Worm (Caenorhabditis elegans) whole organism, dauer: Measurements from ENCODE around the gene epg-5.
"Not testable (repeated sequence)": the region's sequence is repeated elsewhere in the genome, so short reads cannot be mapped to it uniquely, and the experiment has no call there.

Source experiments
- unc-62 ChIP-seq: sonication (generic microtip); optimal IDR thresholded peaks from 2 replicates; lab custom pipeline; 2017; ENCODE audit warnings: missing biosample characterization, missing genetic modification reagents, missing genetic modification characterization

epg-5 gene

DNA sequence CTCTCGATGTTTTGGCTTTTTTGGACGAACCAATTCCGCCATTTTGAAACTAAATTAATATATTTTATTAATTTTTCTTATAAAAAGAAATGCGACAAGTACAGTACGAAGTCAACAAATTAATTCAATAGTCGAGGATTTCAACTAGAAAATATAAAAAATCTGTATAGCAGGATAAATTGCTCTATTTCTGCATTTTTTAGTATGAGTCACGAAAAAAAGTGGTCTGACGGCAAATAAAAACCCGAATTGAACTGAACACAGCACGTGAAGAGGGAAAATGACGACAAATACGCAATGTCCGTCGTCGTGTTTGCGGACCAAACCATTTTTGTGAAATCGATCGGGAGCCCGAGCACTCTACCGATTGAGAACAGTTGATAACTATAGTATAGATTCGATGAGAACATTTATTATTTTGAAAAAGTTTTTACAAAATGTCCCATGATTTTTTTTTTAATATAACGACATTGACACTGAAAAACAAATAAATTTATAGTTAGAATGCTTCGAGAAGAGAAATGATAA lies at the start of gene epg-5:
epg-5 (minus strand) TSS at position 51 of the 528 bp plus-strand sequence.
- TF ChIP-seq unc-62 = no peak

DNA sequence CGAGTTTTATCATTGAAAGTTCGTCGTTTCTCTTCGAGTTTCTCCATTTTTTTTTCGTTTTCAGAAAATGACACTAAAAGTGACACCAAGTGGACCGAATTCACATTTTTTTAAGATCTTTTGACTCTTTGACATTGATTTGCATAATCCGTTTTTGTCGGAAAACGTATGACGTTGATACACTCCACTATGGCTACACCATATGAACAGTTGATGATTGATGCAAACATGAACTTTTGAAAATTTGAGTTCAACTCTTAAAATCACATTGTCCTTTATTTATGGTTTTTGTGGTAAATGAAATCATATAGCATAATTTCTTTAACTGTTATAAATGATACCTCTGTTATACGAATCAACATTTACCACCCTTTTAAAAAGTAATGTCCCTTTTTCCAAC lies 49.6 kb upstream of the epg-5 start, which contains the start of gene T19D12.10:
T19D12.10 (minus strand) TSS at position 101 of the 400 bp plus-strand sequence.
- no peak for TF ChIP-seq unc-62

DNA sequence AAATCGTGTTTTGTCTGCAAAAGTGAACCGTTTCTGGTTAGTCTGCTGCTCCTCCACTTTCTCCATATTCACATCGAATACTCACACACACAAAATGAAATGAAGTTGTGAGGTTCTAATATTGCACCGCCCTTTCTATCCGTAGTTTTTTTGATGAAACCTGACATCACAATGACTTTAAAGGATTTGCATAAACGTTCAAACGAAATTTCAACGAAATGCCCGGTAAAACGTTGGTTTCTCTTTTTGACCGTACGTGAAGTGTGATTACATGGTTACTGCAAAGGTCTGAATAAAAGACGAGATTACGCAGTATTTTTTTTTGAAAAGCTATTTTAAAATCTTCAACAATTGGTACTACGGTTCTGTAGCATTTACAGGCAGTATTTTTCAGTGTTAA lies 45.1 kb upstream of the epg-5 start, which contains the start of gene T19D12.9:
T19D12.9 (minus strand) TSS at position 101 of the 400 bp plus-strand sequence.
- no peak for TF ChIP-seq unc-62

DNA sequence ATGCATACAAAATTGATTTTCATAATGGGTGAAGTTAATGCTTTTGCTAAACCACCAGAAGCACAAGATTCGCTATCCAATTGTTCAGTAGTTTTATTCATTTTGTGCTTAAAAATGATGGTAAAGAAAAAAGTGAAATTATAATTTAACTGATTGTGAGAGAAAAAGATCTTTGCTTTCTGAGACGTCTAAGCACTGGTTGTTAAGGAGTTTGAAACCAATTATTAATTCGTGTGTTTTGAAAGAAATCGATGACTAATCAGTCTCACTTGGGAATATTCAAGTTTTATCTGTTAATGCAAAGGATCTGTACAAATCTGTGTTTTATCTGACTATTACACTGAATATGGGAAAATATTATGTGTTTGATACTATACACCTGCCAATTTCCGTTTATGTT lies 42.6 kb upstream of the epg-5 start, which contains the start of gene sra-26:
sra-26 (minus strand) TSS at position 101 of the 400 bp plus-strand sequence.
- TF ChIP-seq unc-62 = no peak

DNA sequence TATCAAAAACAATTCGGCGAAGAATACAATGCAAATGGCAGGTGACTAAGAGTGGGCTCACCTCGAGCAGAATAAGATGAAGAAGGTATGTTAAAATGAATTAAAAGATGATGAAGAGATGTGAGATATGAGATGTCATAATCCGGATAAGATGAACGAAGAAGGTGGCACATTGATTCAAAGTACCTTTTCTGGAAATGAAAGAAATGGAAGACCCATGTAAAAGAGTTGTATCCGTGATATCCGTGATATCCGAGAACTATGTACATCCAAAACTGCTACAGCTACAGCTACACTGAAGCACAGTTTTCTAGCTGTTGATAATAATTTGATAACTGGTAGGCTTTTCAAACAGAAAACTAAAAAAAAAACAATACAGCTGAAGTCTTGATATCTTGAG lies 39.9 kb upstream of the epg-5 start, which contains the start of gene oig-8:
oig-8 (minus strand) TSS at position 101 of the 400 bp plus-strand sequence.
- TF ChIP-seq unc-62 = no peak

DNA sequence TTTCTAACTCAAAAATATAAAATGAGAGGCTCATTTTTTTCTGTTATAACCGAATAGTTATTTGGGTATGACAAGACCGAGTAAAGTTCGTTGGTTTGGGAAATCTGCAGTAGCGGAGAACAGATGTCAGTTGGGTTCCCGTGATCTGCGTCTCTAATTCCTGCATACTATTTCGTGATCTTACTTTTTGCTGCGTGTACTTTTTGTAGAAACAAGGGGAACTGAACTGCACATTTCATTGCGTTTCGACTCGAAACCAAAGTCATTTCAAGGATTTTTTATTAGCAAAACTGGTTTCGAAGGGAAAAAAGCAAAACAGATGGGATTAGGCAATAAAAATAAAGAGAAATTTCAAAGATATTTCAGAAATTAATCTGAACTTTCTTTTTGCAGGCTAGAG lies 37.7 kb upstream of the epg-5 start:
- TF ChIP-seq unc-62 = no peak

DNA sequence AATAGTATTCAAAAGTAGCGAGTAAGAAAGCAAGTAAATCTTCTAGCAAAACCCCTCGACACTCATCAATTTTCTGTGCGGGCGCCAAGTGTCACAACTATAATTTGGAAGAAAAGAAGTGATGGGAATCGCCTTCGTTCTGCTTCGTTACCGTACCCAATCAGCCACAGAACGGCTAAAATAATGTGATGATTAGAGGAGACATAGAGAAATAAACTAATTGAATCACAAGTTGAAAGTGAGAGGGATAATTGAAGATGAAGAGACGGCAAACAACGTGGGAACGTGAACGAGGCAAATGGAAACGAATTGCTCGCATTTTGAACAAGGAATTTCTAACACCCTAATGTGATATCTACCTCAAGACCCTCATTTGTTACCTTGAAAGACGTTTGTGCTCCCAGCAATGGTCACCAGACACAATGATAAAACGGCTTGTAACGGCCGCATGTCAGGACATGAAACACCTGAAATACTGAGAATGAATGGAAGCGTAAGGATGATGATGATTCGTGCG lies 33.5 kb upstream of the epg-5 start, which contains the start of gene T19D12.6:
T19D12.6 (minus strand) TSS at position 467 of the 517 bp plus-strand sequence.
- no peak for TF ChIP-seq unc-62

DNA sequence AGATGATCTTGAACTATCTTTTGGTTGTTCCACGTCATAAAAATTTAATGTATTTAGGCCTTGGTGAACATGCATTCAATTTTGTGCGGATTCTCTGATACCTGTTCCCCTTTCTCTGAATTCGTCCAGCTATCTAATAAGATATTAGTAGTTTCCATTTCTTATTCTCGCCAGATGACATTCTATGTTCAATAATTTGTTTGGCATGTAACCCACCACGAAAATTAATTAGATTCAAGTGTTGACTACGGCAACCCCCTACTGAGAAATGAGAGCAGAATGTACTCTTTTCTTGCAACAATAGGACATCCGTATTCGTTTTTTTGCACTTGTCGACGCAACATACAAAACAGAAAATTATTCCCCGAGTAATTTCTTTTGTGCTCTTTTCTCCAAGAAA lies 33.0 kb upstream of the epg-5 start:
- no peak for TF ChIP-seq unc-62

DNA sequence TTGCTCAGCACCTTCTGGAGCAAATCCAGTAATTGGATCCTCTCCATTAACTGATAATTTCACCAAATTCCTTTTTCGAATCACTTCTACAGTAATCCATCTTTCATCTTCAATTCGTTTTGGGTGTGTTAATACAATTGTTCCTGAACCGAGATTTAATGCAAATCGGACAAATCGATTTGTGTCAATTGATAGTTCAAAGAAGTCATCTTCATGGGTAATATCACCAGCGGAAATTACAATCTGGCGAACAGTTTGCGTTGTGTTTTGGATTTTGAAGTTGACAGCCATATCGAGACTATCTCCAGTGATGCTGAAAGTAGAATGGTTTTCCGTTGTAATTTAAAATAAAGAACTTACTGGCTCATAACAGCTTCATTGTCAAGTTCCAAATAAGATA lies 28.7 kb upstream of the epg-5 start:
- TF ChIP-seq unc-62 = no peak

DNA sequence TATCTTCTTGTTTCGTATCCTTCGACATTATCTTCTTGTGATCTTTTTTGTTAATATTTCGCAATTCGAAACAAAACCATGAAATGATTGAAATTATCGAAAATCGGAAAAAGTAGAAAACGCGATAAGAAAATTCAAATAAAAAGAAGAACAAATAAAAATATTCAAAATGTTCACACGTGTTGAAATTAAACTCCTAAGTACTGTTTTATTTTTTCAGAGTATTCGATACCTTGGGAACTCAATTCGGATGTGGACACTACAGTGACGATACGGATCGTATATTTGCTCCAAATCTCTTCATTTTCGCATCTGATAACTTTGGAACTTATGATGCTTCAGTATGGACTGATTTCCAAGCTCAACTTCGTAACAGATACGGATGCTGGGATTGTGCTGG lies 27.0 kb upstream of the epg-5 start, which contains the start of gene T19D12.5:
T19D12.5 (minus strand) TSS at position 101 of the 400 bp plus-strand sequence.
- no peak for TF ChIP-seq unc-62

DNA sequence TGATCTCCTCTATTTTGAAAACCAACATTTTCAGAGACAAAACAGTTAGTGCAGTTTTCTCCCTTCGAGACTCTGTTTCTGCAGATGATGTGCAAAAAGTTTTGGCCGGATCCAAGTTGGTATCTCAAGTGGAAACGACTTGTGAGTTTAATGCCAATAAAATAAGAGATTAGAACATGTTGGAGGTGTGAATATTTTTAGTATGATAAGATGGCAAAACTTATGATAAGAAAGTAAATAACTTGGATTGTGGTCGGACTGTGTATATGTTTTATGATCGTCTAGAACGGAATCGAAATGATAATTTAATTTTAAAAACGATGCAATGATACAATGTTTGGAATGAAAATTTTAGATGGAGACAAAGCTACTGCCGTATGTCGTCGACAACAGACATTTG lies 22.8 kb upstream of the epg-5 start:
- TF ChIP-seq unc-62 = no peak

DNA sequence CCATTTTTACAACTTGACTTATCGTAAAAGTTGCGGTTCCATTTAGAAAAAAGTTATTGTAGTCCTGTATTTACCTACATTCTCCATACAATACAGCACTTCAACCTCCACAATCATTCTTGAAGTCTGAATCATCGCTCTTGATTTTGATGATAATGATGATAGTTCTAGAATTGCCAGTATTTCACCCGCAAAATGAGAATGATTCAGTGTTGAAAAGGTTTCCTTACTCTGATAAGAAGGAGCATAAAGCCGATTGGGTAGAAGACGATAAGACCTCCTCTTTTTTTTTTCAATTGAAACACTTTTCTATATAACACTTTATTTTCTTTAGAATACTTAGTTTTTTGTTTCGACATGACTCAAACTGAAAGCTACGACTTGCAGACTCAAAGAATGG lies 21.6 kb upstream of the epg-5 start, which contains the start of gene T19D12.4:
T19D12.4 (plus strand) TSS at position 295 of the 400 bp plus-strand sequence.
- no peak for TF ChIP-seq unc-62

DNA sequence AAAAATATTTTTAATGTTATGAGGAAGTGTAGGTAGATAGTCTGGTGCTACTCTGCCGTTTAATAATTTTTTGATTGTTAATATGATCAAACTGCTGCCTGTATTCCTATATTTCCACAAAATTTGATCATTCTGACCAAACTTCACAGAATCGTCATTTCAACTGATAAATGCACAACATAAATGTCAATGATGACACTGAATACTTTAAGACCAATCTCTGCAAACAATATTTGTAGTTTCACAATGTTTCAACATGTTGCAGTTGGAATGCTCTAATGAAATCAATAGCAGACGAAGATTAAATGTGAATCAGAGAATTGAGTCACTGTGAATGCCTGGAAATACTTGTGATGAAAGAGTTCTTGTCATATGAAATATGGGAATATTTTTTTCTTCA lies 20.6 kb upstream of the epg-5 start:
- TF ChIP-seq unc-62 = no peak

DNA sequence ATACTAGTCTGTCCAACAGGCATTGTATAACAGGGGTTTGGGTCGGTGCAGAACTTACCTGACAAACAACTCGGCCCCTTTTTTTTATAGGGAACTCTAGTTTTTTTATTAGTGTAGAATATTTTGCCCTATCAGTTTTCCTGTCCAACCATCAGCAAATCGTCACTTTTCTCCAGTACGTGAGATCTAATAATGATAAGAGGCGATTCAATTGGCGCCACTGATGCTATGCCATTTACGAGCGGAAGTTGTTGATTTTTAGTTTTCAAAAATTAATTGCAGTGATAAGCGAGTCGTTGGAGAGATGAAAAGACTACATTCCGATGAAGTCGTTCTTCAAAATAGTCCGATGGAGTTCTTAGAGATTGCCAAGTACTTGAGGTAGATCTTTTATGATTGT lies 19.2 kb upstream of the epg-5 start:
- no peak for TF ChIP-seq unc-62

DNA sequence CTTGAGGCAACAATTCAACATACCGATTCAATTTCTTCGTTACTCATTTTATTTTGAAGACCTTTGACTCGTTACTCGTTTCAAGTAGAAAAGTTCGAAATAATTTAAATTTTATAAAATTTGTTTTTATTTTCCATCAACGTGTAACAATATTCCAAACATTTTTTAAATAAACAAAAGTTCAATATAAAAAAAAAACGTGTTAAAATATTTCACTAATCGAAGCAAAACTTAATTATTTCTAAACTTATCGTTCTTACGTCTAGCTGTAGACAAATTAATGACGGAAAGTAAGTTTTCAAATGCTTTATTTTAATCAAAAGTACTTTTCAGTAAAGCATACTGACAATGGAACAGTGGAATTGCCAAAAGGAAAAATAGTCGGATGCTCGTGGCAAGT lies 18.0 kb upstream of the epg-5 start, which contains the start of the genes F54H5.5 and F54H5.2:
F54H5.5 (minus strand) TSS at position 101 of the 400 bp plus-strand sequence.
F54H5.2 (plus strand) TSS at position 303 of the 400 bp plus-strand sequence.
- TF ChIP-seq unc-62 = not testable (repeated sequence)

DNA sequence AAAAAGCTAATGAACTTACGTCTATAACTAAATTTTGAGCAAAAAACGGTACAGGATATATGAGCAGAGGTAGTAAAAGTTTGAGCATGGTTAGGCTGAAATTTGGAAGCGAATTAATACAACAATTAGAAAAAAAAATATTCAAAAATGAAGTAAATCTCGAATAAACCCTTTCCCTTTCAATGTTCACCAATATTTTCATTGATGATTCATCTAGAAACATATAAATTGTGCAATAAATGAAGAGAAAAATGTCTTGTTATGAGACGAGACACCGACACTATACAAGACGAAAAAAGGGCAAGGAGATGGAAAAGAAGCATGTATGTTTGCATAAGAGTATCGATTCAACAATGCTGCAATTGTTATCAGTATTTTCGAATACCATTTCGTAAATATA lies 16.1 kb upstream of the epg-5 start, which contains the start of gene F54H5.14:
F54H5.14 (minus strand) TSS at position 101 of the 400 bp plus-strand sequence.
- no peak for TF ChIP-seq unc-62

DNA sequence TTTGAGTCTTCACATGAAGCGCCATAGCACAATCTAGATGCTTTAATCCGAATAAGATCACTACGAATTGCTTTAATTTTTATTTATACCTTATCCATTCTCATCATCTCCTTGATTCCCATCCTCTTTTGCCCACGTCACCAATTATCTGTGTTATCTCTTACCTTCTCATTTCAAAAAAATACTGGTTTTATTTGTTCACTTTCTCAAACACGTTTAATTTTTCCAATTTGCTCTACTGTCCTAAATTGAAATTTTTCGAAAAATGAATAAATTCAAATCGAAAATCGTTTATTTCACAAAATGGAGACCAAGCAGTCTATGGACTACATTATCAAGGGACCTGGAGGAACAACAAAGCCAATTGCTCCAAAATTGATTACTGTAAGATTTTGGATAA lies 12.7 kb upstream of the epg-5 start, which contains the start of gene F54H5.3:
F54H5.3 (plus strand) TSS at position 301 of the 400 bp plus-strand sequence.
- TF ChIP-seq unc-62 = no peak

DNA sequence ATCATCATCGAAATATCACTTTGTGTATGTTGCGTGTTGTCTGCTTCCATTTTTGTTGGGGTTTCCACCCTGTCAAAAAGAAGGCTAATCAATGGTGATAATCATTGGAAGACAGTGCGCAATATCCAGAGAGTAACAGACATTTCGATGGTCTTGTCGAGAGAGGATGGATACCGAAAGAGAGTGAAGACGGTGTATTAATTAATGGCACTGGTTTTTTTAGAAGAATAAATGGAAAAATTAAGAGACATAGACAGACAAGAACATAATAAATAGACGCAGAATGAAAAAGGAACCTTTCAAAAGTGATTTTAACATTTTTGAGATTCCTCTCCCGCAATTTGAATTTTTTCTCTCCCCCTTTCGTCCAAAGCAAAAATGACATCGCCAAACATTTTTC lies 9.8 kb upstream of the epg-5 start:
- no peak for TF ChIP-seq unc-62
